Worm (Caenorhabditis elegans): ENCODE measurements around the gene acdh-12.

Gene acdh-12

ce11 chrII:7199308-7199707 lies 3.9 kb upstream of the acdh-12 start, which contains the start of gene E04F6.6:
E04F6.6 (minus strand) TSS chrII:7199565.
- no peak for TF ChIP-seq nhr-67 (tag; optimal IDR thresholded peaks at IDR 0.05)
- peak; percentile 16 for TF ChIP-seq nhr-25 (tag; optimal IDR thresholded peaks at IDR 0.05)

- no peak for TF ChIP-seq zag-1 (tag; optimal IDR thresholded peaks at IDR 0.05)
- peak; percentile 8 for TF ChIP-seq pqm-1 (tag; optimal IDR thresholded peaks at IDR 0.05)
- peak; percentile 8 for TF ChIP-seq elt-2 (tag; optimal IDR thresholded peaks at IDR 0.05)
- no peak for TF ChIP-seq nhr-12 (tag; optimal IDR thresholded peaks at IDR 0.05)
- no peak for TF ChIP-seq nhr-43 (tag; optimal IDR thresholded peaks at IDR 0.05; ENCODE audit: poor library complexity, severe bottlenecking)
- no peak for TF ChIP-seq ztf-4 (tag; optimal IDR thresholded peaks at IDR 0.05)
- TF ChIP-seq mml-1 (tag; optimal IDR thresholded peaks at IDR 0.05) = no peak
Observed at ce11 chrII:7197434-7197833, 2.0 kb upstream of the acdh-12 start.

- TF ChIP-seq lin-39 (tag; optimal IDR thresholded peaks at IDR 0.05) = no peak
- TF ChIP-seq tbx-2 (tag; optimal IDR thresholded peaks at IDR 0.05) = no peak
- TF ChIP-seq daf-12 (tag; optimal IDR thresholded peaks at IDR 0.05) = no peak
- no peak for TF ChIP-seq ceh-16 (tag; optimal IDR thresholded peaks at IDR 0.05)
- no peak for TF ChIP-seq fkh-2 (tag; optimal IDR thresholded peaks at IDR 0.05)
- no peak for TF ChIP-seq elt-3 (tag; optimal IDR thresholded peaks at IDR 0.05)
- no peak for TF ChIP-seq lsy-12 (tag; optimal IDR thresholded peaks at IDR 0.05)
- peak; percentile 41 for TF ChIP-seq pha-4 (tag; optimal IDR thresholded peaks at IDR 0.05)
- no peak for TF ChIP-seq nhr-23 (tag; optimal IDR thresholded peaks at IDR 0.05)
- peak; percentile 69 for TF ChIP-seq elt-2 (tag; optimal IDR thresholded peaks at IDR 0.05)
- no peak for TF ChIP-seq nhr-11 (tag; optimal IDR thresholded peaks at IDR 0.05)
- TF ChIP-seq nhr-43 (tag; optimal IDR thresholded peaks at IDR 0.05; ENCODE audit: poor library complexity, severe bottlenecking) = no peak
- no peak for TF ChIP-seq sea-2 (GFP tag; optimal IDR thresholded peaks at IDR 0.05)
- no peak for TF ChIP-seq unc-62 (GFP tag; optimal IDR thresholded peaks at IDR 0.05)
- peak; percentile 74 for TF ChIP-seq pqm-1 (tag; optimal IDR thresholded peaks at IDR 0.05)
- TF ChIP-seq zag-1 (tag; optimal IDR thresholded peaks at IDR 0.05) = no peak
- no peak for TF ChIP-seq mdl-1 (tag; optimal IDR thresholded peaks at IDR 0.05)
- no peak for TF ChIP-seq nfya-1 (tag; optimal IDR thresholded peaks at IDR 0.05; ENCODE audit: insufficient read depth)
- no peak for TF ChIP-seq nhr-76 (tag; optimal IDR thresholded peaks at IDR 0.05)
Observed at ce11 chrII:7196040-7196439, 599 bp upstream of the acdh-12 start, which contains the start of gene maoc-1. maoc-1 (plus strand) TSS chrII:7196276.

- TF ChIP-seq egl-27 (tag; optimal IDR thresholded peaks at IDR 0.05) (no peak), nhr-43 (tag; optimal IDR thresholded peaks at IDR 0.05; ENCODE audit: poor library complexity, severe bottlenecking) (no peak), eor-1 (tag; optimal IDR thresholded peaks at IDR 0.05) (no peak), fkh-2 (tag; optimal IDR thresholded peaks at IDR 0.05) (no peak), pha-4 (tag; optimal IDR thresholded peaks at IDR 0.05) (no peak), nhr-25 (tag; optimal IDR thresholded peaks at IDR 0.05) (no peak), tbx-2 (tag; optimal IDR thresholded peaks at IDR 0.05) (no peak), sea-2 (GFP tag; optimal IDR thresholded peaks at IDR 0.05) (no peak), skn-1 (tag; optimal IDR thresholded peaks at IDR 0.05) (no peak), unc-39 (tag; optimal IDR thresholded peaks at IDR 0.05) (no peak), aly-2 (tag; optimal IDR thresholded peaks at IDR 0.05) (no peak), ceh-28 (tag; optimal IDR thresholded peaks at IDR 0.05) (no peak), daf-12 (tag; optimal IDR thresholded peaks at IDR 0.05) (no peak), ceh-82 (tag; optimal IDR thresholded peaks at IDR 0.05) (no peak), ztf-11 (tag; optimal IDR thresholded peaks at IDR 0.05) (no peak), fkh-10 (GFP tag; optimal IDR thresholded peaks at IDR 0.05) (no peak)
Observed at ce11 chrII:7189120-7189519, 6.3 kb downstream of the acdh-12 start, which contains the start of gene E04F6.4. E04F6.4 (plus strand) TSS chrII:7189420.

- TF ChIP-seq ceh-9 (tag; optimal IDR thresholded peaks at IDR 0.05) = no peak
- no peak for TF ChIP-seq lsy-12 (tag; optimal IDR thresholded peaks at IDR 0.05)
- TF ChIP-seq ama-1 (optimal IDR thresholded peaks at IDR 0.05) = no peak
- no peak for TF ChIP-seq nhr-23 (tag; optimal IDR thresholded peaks at IDR 0.05)
- TF ChIP-seq hmg-11 (tag; optimal IDR thresholded peaks at IDR 0.05) = no peak
- TF ChIP-seq eor-1 (tag; optimal IDR thresholded peaks at IDR 0.05) = no peak
- TF ChIP-seq skn-1 (tag; optimal IDR thresholded peaks at IDR 0.05) = no peak
- no peak for TF ChIP-seq ZK546.5 (tag; optimal IDR thresholded peaks at IDR 0.05)
- no peak for TF ChIP-seq aly-2 (tag; optimal IDR thresholded peaks at IDR 0.05)
- no peak for TF ChIP-seq unc-39 (tag; optimal IDR thresholded peaks at IDR 0.05)
- TF ChIP-seq nhr-28 (tag; optimal IDR thresholded peaks at IDR 0.05) = no peak
- no peak for TF ChIP-seq elt-3 (tag; optimal IDR thresholded peaks at IDR 0.05)
- TF ChIP-seq daf-12 (tag; optimal IDR thresholded peaks at IDR 0.05) = no peak
- no peak for TF ChIP-seq jun-1 (tag; optimal IDR thresholded peaks at IDR 0.05)
- no peak for TF ChIP-seq ceh-82 (tag; optimal IDR thresholded peaks at IDR 0.05)
- no peak for TF ChIP-seq nhr-77 (tag; optimal IDR thresholded peaks at IDR 0.05)
- no peak for TF ChIP-seq ceh-16 (tag; optimal IDR thresholded peaks at IDR 0.05)
- no peak for TF ChIP-seq zag-1 (tag; optimal IDR thresholded peaks at IDR 0.05)
- no peak for TF ChIP-seq fos-1 (tag; optimal IDR thresholded peaks at IDR 0.05)
- TF ChIP-seq elt-1 (tag; optimal IDR thresholded peaks at IDR 0.05) = no peak
Observed at ce11 chrII:7187110-7187509, 8.3 kb downstream of the acdh-12 start, which contains the start of gene C27H5.6. C27H5.6 (minus strand) TSS chrII:7187210.

Data from whole organism, L3 larva.